Worm (Caenorhabditis elegans): ENCODE results near the gene Y79H2A.3.
A peak's percentile ranks its signal among the peaks of the same experiment; 100 is the strongest.

DNA sequence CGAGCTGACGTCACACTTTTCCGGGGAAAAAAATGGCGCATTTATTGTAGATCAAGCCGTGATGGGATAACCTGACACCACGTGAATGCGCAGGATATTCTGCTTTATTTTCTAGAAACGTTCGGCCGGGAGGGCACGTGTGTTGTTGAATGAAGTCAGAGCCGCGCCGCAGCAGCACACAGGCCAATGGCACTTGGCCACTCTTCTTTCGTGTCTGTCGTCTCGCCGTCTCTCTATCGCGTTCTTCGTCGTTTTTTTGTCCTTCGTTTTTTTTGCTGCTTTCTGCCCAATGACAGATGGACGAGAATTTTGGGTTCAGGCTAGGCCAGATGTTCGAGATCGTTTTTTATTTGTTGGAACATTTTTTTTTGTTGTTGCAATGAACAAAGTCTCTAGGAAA lies 70.6 kb downstream of the Y79H2A.3 start:
- no peak for TF ChIP-seq unc-39 (tag; optimal IDR thresholded peaks at IDR 0.05)
- no peak for TF ChIP-seq Y75B8A.6 (GFP tag; IDR thresholded peaks at IDR 0.05)
- no peak for TF ChIP-seq cey-2 (tag; optimal IDR thresholded peaks at IDR 0.05; ENCODE audit: borderline replicate concordance, insufficient read depth)
- TF ChIP-seq aly-2 (tag; optimal IDR thresholded peaks at IDR 0.05), result no peak
- TF ChIP-seq mdl-1 (tag; optimal IDR thresholded peaks at IDR 0.05), result peak; percentile 30 to 83
